Fruit fly (Drosophila melanogaster): Measurements from ENCODE around the gene Nsf2.

dm6 chr3R:13800430-13800848 lies 37.4 kb downstream of the Nsf2 start:
- no peak for TF ChIP-seq CG8478 (optimal IDR thresholded peaks at IDR 0.05)
- no peak for TF ChIP-seq psq (optimal IDR thresholded peaks at IDR 0.05)
- no peak for TF ChIP-seq pan (optimal IDR thresholded peaks at IDR 0.05)
- no peak for TF ChIP-seq usp (GFP tag; optimal IDR thresholded peaks at IDR 0.05)
- no peak for TF ChIP-seq EcR (GFP tag; optimal IDR thresholded peaks at IDR 0.05)
- no peak for TF ChIP-seq Dll (optimal IDR thresholded peaks at IDR 0.05)

Data from whole organism.